Worm (Caenorhabditis elegans) whole organism, midembryonic: ENCODE results near the gene npr-4.

ENCODE experiments used
- T22C8.4 ChIP-seq: fragments of 200-800 bp; sonication (Bioruptor generic); IDR thresholded peaks from 2 replicates; pipeline ENCODE4 v1.3.6; 2022; ENCODE audit warnings: missing genetic modification characterization, missing compliant biosample characterization
- cog-1 ChIP-seq: sonication (generic microtip); optimal IDR thresholded peaks from 2 replicates; lab custom pipeline; 2016; ENCODE audit warnings: missing genetic modification characterization, missing compliant biosample characterization
- flt-1 ChIP-seq: fragments of 200-800 bp; sonication (Bioruptor generic); IDR thresholded peaks from 2 replicates; pipeline ENCODE4 v1.3.6; 2022; ENCODE audit warnings: missing genetic modification characterization, missing compliant biosample characterization
- klf-2 ChIP-seq: fragments of 200-800 bp; sonication (Bioruptor generic); conservative IDR thresholded peaks from 2 replicates; pipeline ENCODE4 v1.3.6; 2022; ENCODE audit warnings: missing genetic modification reagents, missing genetic modification characterization, missing compliant biosample characterization
- med-1 ChIP-seq: sonication (generic microtip); optimal IDR thresholded peaks from 2 replicates; lab custom pipeline; 2017; ENCODE audit warnings: missing genetic modification characterization, mild to moderate bottlenecking, missing compliant biosample characterization, antibody characterized with exemption, missing genetic modification reagents; ENCODE audit not compliant: insufficient read depth
- ref-1 ChIP-seq: fragments of 200-800 bp; sonication (Bioruptor generic); conservative IDR thresholded peaks from 2 replicates; pipeline ENCODE4 v1.3.6; 2022; ENCODE audit warnings: missing genetic modification reagents, missing genetic modification characterization, missing compliant biosample characterization
- tab-1 ChIP-seq: fragments of 200-800 bp; sonication (Bioruptor generic); IDR thresholded peaks from 2 replicates; pipeline ENCODE4 v1.3.6; 2022; ENCODE audit warnings: missing genetic modification characterization, missing compliant biosample characterization
- ztf-23 ChIP-seq: fragments of 200-800 bp; sonication (Bioruptor generic); IDR thresholded peaks from 2 replicates; pipeline ENCODE4 v1.3.6; 2022; ENCODE audit warnings: missing genetic modification reagents, missing genetic modification characterization, missing compliant biosample characterization
- ztf-29 ChIP-seq: fragments of 200-800 bp; sonication (Bioruptor generic); IDR thresholded peaks from 2 replicates; pipeline ENCODE4 v1.3.6; 2022; ENCODE audit warnings: missing genetic modification reagents, missing genetic modification characterization, missing compliant biosample characterization

DNA sequence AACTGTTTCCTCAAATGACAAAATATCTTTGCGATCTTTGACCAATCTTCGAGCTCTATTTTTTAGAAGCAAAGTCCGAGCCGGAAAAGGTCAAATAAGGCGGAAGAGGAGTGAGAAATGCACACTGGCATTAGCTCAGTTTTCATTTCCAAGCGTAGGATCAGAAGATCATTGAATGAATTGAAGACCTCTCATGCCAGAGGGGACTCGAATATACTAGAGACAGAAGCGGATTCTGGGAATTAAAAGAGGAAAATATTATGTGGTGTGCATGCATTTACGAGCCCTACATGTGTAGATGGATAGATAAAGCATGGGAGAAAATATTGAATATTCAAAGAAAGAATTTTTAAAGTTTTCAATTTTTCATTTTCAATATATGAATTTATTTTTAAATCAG, 38.1 kb downstream of the npr-4 start:
- no peak for TF ChIP-seq flt-1 (GFP tag; lab: Robert Waterston, UW)
- no peak for TF ChIP-seq med-1 (GFP tag; lab: Kevin White, UChicago)
- TF ChIP-seq tab-1: no peak
- TF ChIP-seq ztf-23 (GFP tag; lab: Robert Waterston, UW): no peak
- TF ChIP-seq ztf-29 (GFP tag; lab: Robert Waterston, UW): no peak
- TF ChIP-seq T22C8.4 (GFP tag; lab: Robert Waterston, UW): no peak
- no peak for TF ChIP-seq cog-1 (tag; lab: Kevin White, UChicago)
- no peak for TF ChIP-seq klf-2
- no peak for TF ChIP-seq ref-1 (GFP tag; lab: Robert Waterston, UW)
